Worm (Caenorhabditis elegans): Measurements from ENCODE around the gene stdh-4.

ce11 chrV:8507324-8507723 is 41.8 kb upstream of the stdh-4 start, which contains the start of gene ZK994.6:
- TF ChIP-seq ztf-11 (tag; optimal IDR thresholded peaks at IDR 0.05) (no peak), sptf-1 (tag; optimal IDR thresholded peaks at IDR 0.05) (no peak), ceh-8 (GFP tag; optimal IDR thresholded peaks at IDR 0.05) (no peak), aha-1 (tag; optimal IDR thresholded peaks at IDR 0.05) (no peak), ces-1 (GFP tag; optimal IDR thresholded peaks at IDR 0.05) (no peak), mdl-1 (tag; optimal IDR thresholded peaks at IDR 0.05) (no peak), lsy-2 (tag; optimal IDR thresholded peaks at IDR 0.05) (no peak), mab-9 (GFP tag; IDR thresholded peaks at IDR 0.05) (no peak), elt-3 (tag; optimal IDR thresholded peaks at IDR 0.05) (no peak)

Measured in whole organism, L1 larva.